Worm (Caenorhabditis elegans) whole organism, late embryonic: ENCODE data around the gene pap-1.

Source experiments
- C38D4.7 ChIP-seq: fragments of 200-800 bp; sonication (Bioruptor generic); optimal IDR thresholded peaks from 2 replicates; lab custom pipeline; 2018; ENCODE audit warnings: mild to moderate bottlenecking, missing genetic modification characterization, moderate library complexity, missing compliant biosample characterization
- K02D7.2 ChIP-seq: sonication (generic microtip); optimal IDR thresholded peaks from 2 replicates; lab custom pipeline; 2017; ENCODE audit warnings: mild to moderate bottlenecking, missing genetic modification characterization, missing compliant biosample characterization
- T23F11.4 ChIP-seq: fragments of 200-800 bp; sonication (Bioruptor generic); optimal IDR thresholded peaks from 2 replicates; lab custom pipeline; 2018; ENCODE audit warnings: mild to moderate bottlenecking, missing genetic modification characterization, missing compliant biosample characterization
- Y22D7AL.16 ChIP-seq: sonication (generic microtip); optimal IDR thresholded peaks from 2 replicates; lab custom pipeline; 2016; ENCODE audit warnings: missing genetic modification characterization, missing compliant biosample characterization
- ahr-1 ChIP-seq: sonication (generic microtip); optimal IDR thresholded peaks from 2 replicates; lab custom pipeline; 2016; ENCODE audit warnings: missing genetic modification characterization, missing compliant biosample characterization
- ama-1 ChIP-seq: fragments of 150-350 bp; optimal IDR thresholded peaks from 2 replicates; lab custom pipeline; 2014
- ceh-14 ChIP-seq: sonication (generic microtip); optimal IDR thresholded peaks from 2 replicates; lab custom pipeline; 2016; ENCODE audit warnings: missing genotype, missing genetic modification characterization, missing compliant biosample characterization
- ceh-19 ChIP-seq: fragments of 200-800 bp; sonication (Bioruptor generic); optimal IDR thresholded peaks from 2 replicates; lab custom pipeline; 2018; ENCODE audit warnings: mild to moderate bottlenecking, missing genetic modification characterization, missing compliant biosample characterization
- ceh-2 ChIP-seq: sonication (generic microtip); optimal IDR thresholded peaks from 2 replicates; lab custom pipeline; 2016; ENCODE audit warnings: missing genotype, missing genetic modification characterization, missing compliant biosample characterization
- ceh-30 ChIP-seq: fragments of 150-350 bp; optimal IDR thresholded peaks from 2 replicates; lab custom pipeline; 2014; ENCODE audit warnings: missing biosample characterization, missing genetic modification characterization
- ceh-34 ChIP-seq: sonication (generic microtip); optimal IDR thresholded peaks from 2 replicates; lab custom pipeline; 2016; ENCODE audit warnings: mild to moderate bottlenecking, missing genetic modification characterization, missing compliant biosample characterization
- ceh-45 ChIP-seq: fragments of 200-800 bp; sonication (Bioruptor generic); IDR thresholded peaks from 2 replicates; pipeline ENCODE4 v1.3.6; 2022; ENCODE audit warnings: missing genetic modification reagents, missing genetic modification characterization, missing compliant biosample characterization
- ceh-6 ChIP-seq: fragments of 200-800 bp; sonication (Bioruptor generic); optimal IDR thresholded peaks from 2 replicates; lab custom pipeline; 2018; ENCODE audit warnings: mild to moderate bottlenecking, missing genetic modification characterization, missing compliant biosample characterization
- elt-2 ChIP-seq: sonication (generic microtip); optimal IDR thresholded peaks from 2 replicates; lab custom pipeline; 2016; ENCODE audit warnings: missing genetic modification reagents, missing genetic modification characterization, missing compliant biosample characterization
- elt-4 ChIP-seq: sonication (generic microtip); optimal IDR thresholded peaks from 2 replicates; lab custom pipeline; 2016; ENCODE audit warnings: missing genetic modification characterization, missing compliant biosample characterization
- ets-4 ChIP-seq: sonication (generic microtip); optimal IDR thresholded peaks from 2 replicates; lab custom pipeline; 2016; ENCODE audit warnings: missing genetic modification characterization, missing compliant biosample characterization
- eyg-1 ChIP-seq: sonication (generic microtip); optimal IDR thresholded peaks from 2 replicates; lab custom pipeline; 2016; ENCODE audit warnings: missing genotype, missing genetic modification characterization, missing compliant biosample characterization
- fkh-6 ChIP-seq: sonication (generic microtip); optimal IDR thresholded peaks from 2 replicates; lab custom pipeline; 2016; ENCODE audit warnings: missing genetic modification characterization, missing compliant biosample characterization
- gmeb-2 ChIP-seq: sonication (generic microtip); optimal IDR thresholded peaks from 2 replicates; lab custom pipeline; 2016; ENCODE audit warnings: missing genetic modification characterization, inconsistent platforms, missing compliant biosample characterization
- hlh-13 ChIP-seq: fragments of 200-800 bp; sonication (Bioruptor generic); optimal IDR thresholded peaks from 2 replicates; lab custom pipeline; 2018; ENCODE audit warnings: mild to moderate bottlenecking, missing genetic modification characterization, missing compliant biosample characterization
- hlh-15 ChIP-seq: sonication (generic microtip); optimal IDR thresholded peaks from 2 replicates; lab custom pipeline; 2016; ENCODE audit warnings: missing genetic modification characterization, missing compliant biosample characterization
- hlh-30 ChIP-seq: sonication (generic microtip); optimal IDR thresholded peaks from 2 replicates; lab custom pipeline; 2017; ENCODE audit warnings: antibody characterized with exemption, missing genetic modification characterization, missing compliant biosample characterization; ENCODE audit not compliant: insufficient read depth
- lin-11 ChIP-seq: fragments of 200-800 bp; sonication (Bioruptor generic); optimal IDR thresholded peaks from 2 replicates; lab custom pipeline; 2018; ENCODE audit warnings: mild to moderate bottlenecking, missing genetic modification characterization, missing compliant biosample characterization
- madf-2 ChIP-seq: sonication (generic microtip); optimal IDR thresholded peaks from 2 replicates; lab custom pipeline; 2017; ENCODE audit warnings: missing genetic modification characterization, missing compliant biosample characterization
- mec-3 ChIP-seq: sonication (generic microtip); optimal IDR thresholded peaks from 2 replicates; lab custom pipeline; 2016; ENCODE audit warnings: borderline replicate concordance, missing genetic modification characterization, missing compliant biosample characterization
- nfya-1 ChIP-seq: sonication (generic microtip); optimal IDR thresholded peaks from 2 replicates; lab custom pipeline; 2017; ENCODE audit warnings: missing genetic modification characterization, mild to moderate bottlenecking, missing compliant biosample characterization, antibody characterized with exemption, moderate library complexity
- nhr-11 ChIP-seq: fragments of 150-350 bp; optimal IDR thresholded peaks from 2 replicates; lab custom pipeline; 2014; ENCODE audit warnings: missing biosample characterization, missing genetic modification characterization
- nhr-232 ChIP-seq: sonication (generic microtip); optimal IDR thresholded peaks from 2 replicates; lab custom pipeline; 2016; ENCODE audit warnings: missing genetic modification characterization, missing compliant biosample characterization
- pag-3 ChIP-seq: sonication (generic microtip); optimal IDR thresholded peaks from 2 replicates; lab custom pipeline; 2016; ENCODE audit warnings: missing compliant biosample characterization, missing genetic modification characterization, borderline replicate concordance
- pat-9 ChIP-seq: fragments of 200-800 bp; sonication (Bioruptor generic); optimal IDR thresholded peaks from 2 replicates; lab custom pipeline; 2018; ENCODE audit warnings: mild to moderate bottlenecking, missing genetic modification characterization, moderate library complexity, missing compliant biosample characterization
- sox-4 ChIP-seq: sonication (generic microtip); optimal IDR thresholded peaks from 2 replicates; lab custom pipeline; 2017; ENCODE audit warnings: mild to moderate bottlenecking, missing genetic modification characterization, inconsistent platforms, missing compliant biosample characterization
- syd-9 ChIP-seq: sonication (generic microtip); optimal IDR thresholded peaks from 2 replicates; lab custom pipeline; 2016; ENCODE audit warnings: mild to moderate bottlenecking, missing genetic modification characterization, moderate library complexity, missing compliant biosample characterization
- tbx-2 ChIP-seq: sonication (generic microtip); optimal IDR thresholded peaks from 2 replicates; lab custom pipeline; 2016; ENCODE audit warnings: missing genetic modification characterization, missing compliant biosample characterization
- unc-3 ChIP-seq, 2 experiments: fragments of 200-800 bp in 1 of 2; sonication (Bioruptor generic) in 1 of 2; sonication (generic microtip) in 1 of 2; conservative IDR thresholded peaks in 1 of 2; optimal IDR thresholded peaks in 1 of 2; 2 replicates each; pipeline versions ENCODE4 v1.3.6 to Lab custom; 2016 to 2022; ENCODE audit warnings: missing compliant biosample characterization in 2 of 2, missing genetic modification characterization in 2 of 2, missing genetic modification reagents in 1 of 2
- unc-55 ChIP-seq: sonication (generic microtip); optimal IDR thresholded peaks from 2 replicates; lab custom pipeline; 2017; ENCODE audit warnings: missing biosample characterization, missing genetic modification reagents, missing genetic modification characterization
- unc-86 ChIP-seq: sonication (generic microtip); optimal IDR thresholded peaks from 2 replicates; lab custom pipeline; 2016; ENCODE audit warnings: missing genetic modification characterization, missing compliant biosample characterization
- zip-5 ChIP-seq: sonication (generic microtip); optimal IDR thresholded peaks from 2 replicates; lab custom pipeline; 2016; ENCODE audit warnings: missing genetic modification characterization, missing compliant biosample characterization

The pap-1 gene

ce11 chrV:10476864-10477443 lies 35.2 kb downstream of the pap-1 start:
- TF ChIP-seq madf-2 (tag; lab: Kevin White, UChicago) (no peak), ama-1 (lab: Kevin White, UChicago) (no peak), nfya-1 (tag; lab: Kevin White, UChicago) (no peak), nhr-11 (tag; lab: Kevin White, UChicago) (no peak), Y22D7AL.16 (no peak), elt-4 (tag; lab: Kevin White, UChicago) (no peak), ceh-45 (no peak), syd-9 (tag; lab: Kevin White, UChicago) (no peak), ceh-30 (no peak), C38D4.7 (GFP tag; lab: Kevin White, UChicago) (no peak), eyg-1 (no peak), unc-55 (no peak), fkh-6 (tag; lab: Kevin White, UChicago) (no peak), ceh-14 (tag; lab: Kevin White, UChicago) (no peak), ceh-6 (GFP tag; lab: Kevin White, UChicago) (no peak), ets-4 (tag; lab: Kevin White, UChicago) (no peak), pag-3 (tag; lab: Kevin White, UChicago) (no peak), pat-9 (tag; lab: Kevin White, UChicago) (no peak), gmeb-2 (tag; lab: Kevin White, UChicago) (no peak)

ce11 chrV:10478097-10478828 lies 36.5 kb downstream of the pap-1 start, which contains the start of the genes crp-1 and Y32F6B.9:
Gene crp-1, plus strand, starts transcription at chrV:10478564.
Gene Y32F6B.9, plus strand, starts transcription at chrV:10478699.
- TF ChIP-seq C38D4.7 (GFP tag; lab: Kevin White, UChicago) (no peak), sox-4 (tag; lab: Kevin White, UChicago) (peak; percentile 15), hlh-15 (tag; lab: Kevin White, UChicago) (no peak), T23F11.4 (no peak), lin-11 (tag; lab: Kevin White, UChicago) (no peak), ceh-34 (tag; lab: Kevin White, UChicago) (peak; percentile 39), unc-3 (GFP tag; conservative IDR thresholded peaks at IDR 0.05; lab: Robert Waterston, UW) (no peak), unc-3 (tag; optimal IDR thresholded peaks at IDR 0.05; lab: Kevin White, UChicago) (no peak), elt-2 (tag; lab: Kevin White, UChicago) (no peak), mec-3 (tag; lab: Kevin White, UChicago) (peak; percentile 22), ceh-2 (tag; lab: Kevin White, UChicago) (peak; percentile 37)

- no peak for TF ChIP-seq ceh-14 (tag; lab: Kevin White, UChicago)
- TF ChIP-seq C38D4.7 (GFP tag; lab: Kevin White, UChicago) = no peak
Observed at ce11 chrV:10483995-10484394, 42.2 kb downstream of the pap-1 start.

ce11 chrV:10484640-10485039 lies 42.9 kb downstream of the pap-1 start, which contains the start of gene Y32F6B.1:
Gene Y32F6B.1, minus strand, starts transcription at chrV:10484740.
- TF ChIP-seq nhr-232 (tag; lab: Kevin White, UChicago) (no peak), T23F11.4 (no peak), elt-4 (tag; lab: Kevin White, UChicago) (no peak), K02D7.2 (no peak), nfya-1 (tag; lab: Kevin White, UChicago) (no peak), hlh-13 (GFP tag; lab: Kevin White, UChicago) (no peak), lin-11 (tag; lab: Kevin White, UChicago) (no peak), tbx-2 (tag; lab: Kevin White, UChicago) (no peak), hlh-30 (tag; lab: Kevin White, UChicago) (no peak), zip-5 (tag; lab: Kevin White, UChicago) (no peak), unc-86 (tag; lab: Kevin White, UChicago) (no peak), ceh-19 (GFP tag; lab: Kevin White, UChicago) (no peak), ahr-1 (tag; lab: Kevin White, UChicago) (no peak)
